Worm (Caenorhabditis elegans): ENCODE measurements around the gene dhs-30.

The dhs-30 gene

ce11 chrX:17230108-17230507 lies 5.5 kb downstream of the dhs-30 start, which contains the start of gene T25G12.6:
TSS of gene T25G12.6 (minus strand) at chrX:17230208.
- TF ChIP-seq fos-1 (tag; optimal IDR thresholded peaks at IDR 0.05): peak; percentile 6
- no peak for TF ChIP-seq R02D3.7 (tag; optimal IDR thresholded peaks at IDR 0.05)

- TF ChIP-seq alr-1 (tag; optimal IDR thresholded peaks at IDR 0.05): no peak
- no peak for TF ChIP-seq egl-27 (tag; optimal IDR thresholded peaks at IDR 0.05)
- TF ChIP-seq unc-39 (tag; optimal IDR thresholded peaks at IDR 0.05): no peak
- no peak for TF ChIP-seq Y55F3AM.14 (GFP tag; optimal IDR thresholded peaks at IDR 0.05)
- TF ChIP-seq ceh-16 (tag; optimal IDR thresholded peaks at IDR 0.05): no peak
- no peak for TF ChIP-seq unc-62 (GFP tag; optimal IDR thresholded peaks at IDR 0.05)
- no peak for TF ChIP-seq blmp-1 (tag; optimal IDR thresholded peaks at IDR 0.05; ENCODE audit: insufficient read depth)
- no peak for TF ChIP-seq nhr-21 (tag; optimal IDR thresholded peaks at IDR 0.05)
- no peak for TF ChIP-seq sma-9 (GFP tag; optimal IDR thresholded peaks at IDR 0.05)
- no peak for TF ChIP-seq sma-9 (tag; optimal IDR thresholded peaks at IDR 0.05)
These were observed 8.3 kb downstream of the dhs-30 start for ce11 chrX:17227376-17227775.

ce11 chrX:17221873-17222525 lies 13.6 kb downstream of the dhs-30 start, which contains the start of gene rab-6.2:
TSS of gene rab-6.2 (plus strand) at chrX:17222475.
- peak; percentile 32 for TF ChIP-seq unc-55 (GFP tag; optimal IDR thresholded peaks at IDR 0.05)
- TF ChIP-seq C34F6.9 (tag; optimal IDR thresholded peaks at IDR 0.05): peak; percentile 34
- peak; percentile 7 for TF ChIP-seq crh-2 (tag; optimal IDR thresholded peaks at IDR 0.05)
- TF ChIP-seq ceh-82 (tag; optimal IDR thresholded peaks at IDR 0.05): no peak

ce11 chrX:17217050-17217813 lies 18.4 kb downstream of the dhs-30 start, which contains the start of gene acdh-7:
TSS of gene acdh-7 (minus strand) at chrX:17217105.
- TF ChIP-seq ceh-82 (tag; optimal IDR thresholded peaks at IDR 0.05): no peak
- TF ChIP-seq nhr-11 (tag; optimal IDR thresholded peaks at IDR 0.05): no peak
- TF ChIP-seq sma-9 (GFP tag; optimal IDR thresholded peaks at IDR 0.05): peak; percentile 28
- no peak for TF ChIP-seq sma-9 (tag; optimal IDR thresholded peaks at IDR 0.05)
- TF ChIP-seq nhr-23 (tag; optimal IDR thresholded peaks at IDR 0.05): no peak
- TF ChIP-seq blmp-1 (tag; optimal IDR thresholded peaks at IDR 0.05; ENCODE audit: insufficient read depth): no peak
- TF ChIP-seq dmd-4 (tag; optimal IDR thresholded peaks at IDR 0.05): no peak
- no peak for TF ChIP-seq elt-3 (tag; optimal IDR thresholded peaks at IDR 0.05)
- no peak for TF ChIP-seq unc-39 (tag; optimal IDR thresholded peaks at IDR 0.05)
- no peak for TF ChIP-seq lsy-2 (tag; optimal IDR thresholded peaks at IDR 0.05)
- TF ChIP-seq nhr-237 (tag; optimal IDR thresholded peaks at IDR 0.05): no peak
- no peak for TF ChIP-seq F13H6.1 (tag; optimal IDR thresholded peaks at IDR 0.05)
- no peak for TF ChIP-seq egl-27 (tag; optimal IDR thresholded peaks at IDR 0.05)
- no peak for TF ChIP-seq unc-55 (GFP tag; optimal IDR thresholded peaks at IDR 0.05)
- peak; percentile 15 for TF ChIP-seq crh-2 (tag; optimal IDR thresholded peaks at IDR 0.05)
- no peak for TF ChIP-seq skn-1 (tag; optimal IDR thresholded peaks at IDR 0.05)
- TF ChIP-seq nhr-129 (tag; optimal IDR thresholded peaks at IDR 0.05): peak; percentile 18
- TF ChIP-seq Y55F3AM.14 (GFP tag; optimal IDR thresholded peaks at IDR 0.05): no peak
- TF ChIP-seq sem-4 (tag; optimal IDR thresholded peaks at IDR 0.05): no peak
- TF ChIP-seq aly-2 (tag; optimal IDR thresholded peaks at IDR 0.05): no peak
- TF ChIP-seq R02D3.7 (tag; optimal IDR thresholded peaks at IDR 0.05): no peak
- no peak for TF ChIP-seq peb-1 (tag; optimal IDR thresholded peaks at IDR 0.05)
- TF ChIP-seq sma-3 (GFP tag; optimal IDR thresholded peaks at IDR 0.05): no peak
- no peak for TF ChIP-seq ceh-16 (tag; optimal IDR thresholded peaks at IDR 0.05)
- peak; percentile 68 for TF ChIP-seq ama-1 (optimal IDR thresholded peaks at IDR 0.05)
- no peak for TF ChIP-seq mab-5 (tag; optimal IDR thresholded peaks at IDR 0.05)
- no peak for TF ChIP-seq lin-39 (tag; optimal IDR thresholded peaks at IDR 0.05)
- TF ChIP-seq fos-1 (tag; optimal IDR thresholded peaks at IDR 0.05): peak; percentile 14

- TF ChIP-seq alr-1 (tag; optimal IDR thresholded peaks at IDR 0.05): no peak
- TF ChIP-seq aly-2 (tag; optimal IDR thresholded peaks at IDR 0.05): no peak
- peak; percentile 44 for TF ChIP-seq ztf-4 (tag; optimal IDR thresholded peaks at IDR 0.05)
- peak; percentile 67 for TF ChIP-seq nhr-21 (tag; optimal IDR thresholded peaks at IDR 0.05)
- no peak for TF ChIP-seq nhr-11 (tag; optimal IDR thresholded peaks at IDR 0.05)
- no peak for TF ChIP-seq ceh-82 (tag; optimal IDR thresholded peaks at IDR 0.05)
- TF ChIP-seq lin-39 (tag; optimal IDR thresholded peaks at IDR 0.05): no peak
- no peak for TF ChIP-seq unc-62 (GFP tag; optimal IDR thresholded peaks at IDR 0.05)
- peak; percentile 6 for TF ChIP-seq blmp-1 (tag; optimal IDR thresholded peaks at IDR 0.05; ENCODE audit: insufficient read depth)
- no peak for TF ChIP-seq nhr-6 (tag; optimal IDR thresholded peaks at IDR 0.05)
- TF ChIP-seq unc-39 (tag; optimal IDR thresholded peaks at IDR 0.05): no peak
- TF ChIP-seq nhr-25 (tag; optimal IDR thresholded peaks at IDR 0.05): peak; percentile 12
- TF ChIP-seq lsy-2 (tag; optimal IDR thresholded peaks at IDR 0.05): peak in 1 of 2 experiments; percentile 31
- TF ChIP-seq unc-55 (GFP tag; optimal IDR thresholded peaks at IDR 0.05): no peak
- TF ChIP-seq mab-5 (tag; optimal IDR thresholded peaks at IDR 0.05): no peak
- TF ChIP-seq gmeb-1 (tag; optimal IDR thresholded peaks at IDR 0.05): peak; percentile 32
- no peak for TF ChIP-seq elt-1 (tag; optimal IDR thresholded peaks at IDR 0.05)
- TF ChIP-seq R02D3.7 (tag; optimal IDR thresholded peaks at IDR 0.05): no peak
- no peak for TF ChIP-seq egl-27 (tag; optimal IDR thresholded peaks at IDR 0.05)
- no peak for TF ChIP-seq dmd-4 (tag; optimal IDR thresholded peaks at IDR 0.05)
- TF ChIP-seq nhr-12 (tag; optimal IDR thresholded peaks at IDR 0.05): no peak
- TF ChIP-seq snpc-4 (tag; optimal IDR thresholded peaks at IDR 0.05): no peak
- no peak for TF ChIP-seq nhr-77 (tag; optimal IDR thresholded peaks at IDR 0.05)
- no peak for TF ChIP-seq nhr-237 (tag; optimal IDR thresholded peaks at IDR 0.05)
- TF ChIP-seq ZK546.5 (tag; optimal IDR thresholded peaks at IDR 0.05): no peak
- no peak for TF ChIP-seq Y55F3AM.14 (GFP tag; optimal IDR thresholded peaks at IDR 0.05)
- TF ChIP-seq ama-1 (optimal IDR thresholded peaks at IDR 0.05): no peak
These were observed 19.5 kb downstream of the dhs-30 start for ce11 chrX:17216178-17216577.
